Fruit fly (Drosophila melanogaster) whole organism, embryonic: ENCODE results near the gene eloF.
A peak's percentile ranks its signal among the peaks of the same experiment; 100 is the strongest.

ENCODE experiments used
- Bdp1 ChIP-seq: fragments of 200-800 bp; sonication (Bioruptor generic); optimal IDR thresholded peaks from 3 replicates; lab custom pipeline; 2016; ENCODE audit warnings: missing biosample characterization, missing genetic modification characterization
- BtbVII ChIP-seq: fragments of 200-800 bp; sonication (Bioruptor generic); optimal IDR thresholded peaks from 3 replicates; lab custom pipeline; 2017; ENCODE audit warnings: missing biosample characterization, mild to moderate bottlenecking, missing genetic modification characterization
- CG10431 ChIP-seq: fragments of 200-800 bp; sonication (Bioruptor generic); optimal IDR thresholded peaks from 3 replicates; lab custom pipeline; 2018; ENCODE audit warnings: missing biosample characterization, mild to moderate bottlenecking, missing genetic modification characterization
- CG10543 ChIP-seq: fragments of 200-800 bp; sonication (Bioruptor generic); optimal IDR thresholded peaks from 3 replicates; lab custom pipeline; 2017; ENCODE audit warnings: missing biosample characterization, mild to moderate bottlenecking, missing genetic modification characterization, moderate library complexity
- CG10565 ChIP-seq: fragments of 200-800 bp; sonication (Bioruptor generic); optimal IDR thresholded peaks from 3 replicates; lab custom pipeline; 2016; ENCODE audit warnings: missing biosample characterization, mild to moderate bottlenecking, missing genetic modification characterization
- CG10959 ChIP-seq: fragments of 200-800 bp; sonication (Bioruptor generic); IDR thresholded peaks from 2 replicates; pipeline ENCODE4 v1.3.6; 2022; ENCODE audit warnings: missing biosample characterization, missing genetic modification characterization
- CG1647 ChIP-seq: fragments of 200-800 bp; sonication (Bioruptor generic); optimal IDR thresholded peaks from 3 replicates; lab custom pipeline; 2016; ENCODE audit warnings: missing biosample characterization, missing genetic modification characterization
- CG17186 ChIP-seq: fragments of 200-800 bp; sonication (Bioruptor generic); optimal IDR thresholded peaks from 3 replicates; lab custom pipeline; 2017; ENCODE audit warnings: missing biosample characterization, missing genetic modification reagents, missing genetic modification characterization
- CG2712 ChIP-seq: fragments of 200-800 bp; optimal IDR thresholded peaks from 3 replicates; lab custom pipeline; 2019; ENCODE audit warnings: missing biosample characterization, mild to moderate bottlenecking, missing genetic modification characterization, moderate library complexity
- CG31441 ChIP-seq: fragments of 200-800 bp; sonication (Bioruptor generic); IDR thresholded peaks from 2 replicates; pipeline ENCODE4 v1.3.6; 2022; ENCODE audit warnings: missing biosample characterization, missing genetic modification characterization
- CG32532 ChIP-seq: fragments of 200-800 bp; sonication (Bioruptor generic); IDR thresholded peaks from 2 replicates; pipeline ENCODE4 v1.3.6; 2022; ENCODE audit warnings: missing biosample characterization, missing genetic modification characterization
- CG33213 ChIP-seq: fragments of 200-800 bp; sonication (Bioruptor generic); optimal IDR thresholded peaks from 3 replicates; lab custom pipeline; 2016; ENCODE audit warnings: missing biosample characterization, missing genetic modification characterization
- CG3407 ChIP-seq: fragments of 200-800 bp; sonication (Bioruptor generic); optimal IDR thresholded peaks from 2 replicates; lab custom pipeline; 2018; ENCODE audit warnings: missing biosample characterization, mild to moderate bottlenecking, missing genetic modification characterization
- CG4328 ChIP-seq: fragments of 200-800 bp; sonication (Bioruptor generic); optimal IDR thresholded peaks from 3 replicates; lab custom pipeline; 2017; ENCODE audit warnings: missing biosample characterization, missing genetic modification reagents, missing genetic modification characterization
- CG5245 ChIP-seq: fragments of 200-800 bp; sonication (Bioruptor generic); optimal IDR thresholded peaks from 3 replicates; lab custom pipeline; 2016; ENCODE audit warnings: missing biosample characterization, missing genetic modification characterization
- CG6175 ChIP-seq: fragments of 200-800 bp; sonication (Bioruptor generic); IDR thresholded peaks from 3 replicates; pipeline ENCODE4 v1.3.6; 2022; ENCODE audit warnings: missing biosample characterization, missing genetic modification characterization
- CG6272 ChIP-seq: fragments of 200-800 bp; sonication (Bioruptor generic); IDR thresholded peaks from 2 replicates; pipeline ENCODE4 v1.3.6; 2022; ENCODE audit warnings: missing biosample characterization, missing genetic modification characterization
- CG8290 ChIP-seq, 3 experiments: fragments of 200-800 bp; sonication (Bioruptor generic); optimal IDR thresholded peaks; 2 replicates each; lab custom pipeline; 2016 to 2019; ENCODE audit warnings: missing biosample characterization in 3 of 3, missing genetic modification characterization in 3 of 3, mild to moderate bottlenecking in 2 of 3, moderate library complexity in 1 of 3
- CG9876 ChIP-seq: fragments of 200-800 bp; sonication (Bioruptor generic); optimal IDR thresholded peaks from 2 replicates; lab custom pipeline; 2016; ENCODE audit warnings: missing biosample characterization, missing genetic modification characterization
- CkIIα-i1 ChIP-seq: fragments of 200-800 bp; sonication (Bioruptor generic); IDR thresholded peaks from 2 replicates; pipeline ENCODE4 v1.3.6; 2022; ENCODE audit warnings: missing biosample characterization, missing genetic modification characterization
- D ChIP-seq, 2 experiments: fragments of 200-800 bp in 1 of 2; fragments of >200 bp in 1 of 2; sonication (Bioruptor generic) in 1 of 2; optimal IDR thresholded peaks; 2 replicates in 1 of 2; 3 replicates in 1 of 2; lab custom pipeline; 2017; ENCODE audit warnings: mild to moderate bottlenecking in 1 of 2, missing biosample characterization in 1 of 2, missing genetic modification characterization in 1 of 2, missing genetic modification reagents in 1 of 2
- Dll ChIP-seq: fragments of 200-800 bp; sonication (Bioruptor generic); IDR thresholded peaks from 4 replicates; pipeline ENCODE4 v1.3.6; 2022; ENCODE audit warnings: missing biosample characterization, missing genetic modification characterization; ENCODE audit not compliant: partially characterized antibody
- Elba2 ChIP-seq: fragments of 200-800 bp; sonication (Bioruptor generic); optimal IDR thresholded peaks from 3 replicates; lab custom pipeline; 2016; ENCODE audit warnings: missing biosample characterization, missing genetic modification characterization
- Ets65A ChIP-seq: fragments of 200-800 bp; sonication (Bioruptor generic); peaks from one replicate; lab custom pipeline; 2016; ENCODE audit warnings: missing biosample characterization, missing genetic modification characterization
- GATAe ChIP-seq: fragments of 200-800 bp; sonication (Bioruptor generic); conservative IDR thresholded peaks from 2 replicates; pipeline ENCODE4 v1.3.6; 2022; ENCODE audit warnings: missing biosample characterization, missing genetic modification characterization
- HLH54F ChIP-seq: fragments of 200-800 bp; sonication (Bioruptor generic); optimal IDR thresholded peaks from 3 replicates; lab custom pipeline; 2016; ENCODE audit warnings: missing biosample characterization, missing genetic modification characterization
- Hr78 ChIP-seq, 2 experiments: fragments of 200-800 bp in 1 of 2; fragments of >200 bp in 1 of 2; sonication (Bioruptor generic) in 1 of 2; optimal IDR thresholded peaks; 2 replicates each; lab custom pipeline; 2017 to 2019; ENCODE audit warnings: missing biosample characterization in 2 of 2, missing genetic modification characterization in 2 of 2, mild to moderate bottlenecking in 1 of 2, moderate library complexity in 1 of 2
- Nf-YC ChIP-seq: fragments of 200-800 bp; optimal IDR thresholded peaks from 3 replicates; lab custom pipeline; 2019; ENCODE audit warnings: missing biosample characterization, mild to moderate bottlenecking, missing genetic modification characterization, moderate library complexity
- Oli ChIP-seq: fragments of 200-800 bp; sonication (Bioruptor generic); optimal IDR thresholded peaks from 2 replicates; lab custom pipeline; 2018; ENCODE audit warnings: missing biosample characterization, mild to moderate bottlenecking, missing genetic modification characterization, moderate library complexity
- Optix ChIP-seq: fragments of 200-800 bp; sonication (Bioruptor generic); IDR thresholded peaks from 3 replicates; pipeline ENCODE4 v1.3.6; 2022; ENCODE audit warnings: missing biosample characterization, missing genetic modification characterization
- Usf ChIP-seq: fragments of 200-800 bp; sonication (Bioruptor generic); optimal IDR thresholded peaks from 2 replicates; lab custom pipeline; 2017; ENCODE audit warnings: missing genotype, missing biosample characterization, missing genetic modification characterization
- Xrp1 ChIP-seq: fragments of 200-800 bp; sonication (Bioruptor generic); IDR thresholded peaks from 2 replicates; pipeline ENCODE4 v1.3.6; 2022; ENCODE audit warnings: missing biosample characterization, missing genetic modification characterization
- ab ChIP-seq: fragments of 200-800 bp; sonication (Bioruptor generic); optimal IDR thresholded peaks from 2 replicates; lab custom pipeline; 2016; ENCODE audit warnings: missing biosample characterization, missing genetic modification characterization
- ase ChIP-seq: fragments of 200-800 bp; sonication (Bioruptor generic); IDR thresholded peaks from 3 replicates; pipeline ENCODE4 v1.3.6; 2022; ENCODE audit warnings: missing biosample characterization, missing genetic modification characterization
- bcd ChIP-seq: fragments of 200-800 bp; sonication (Bioruptor generic); optimal IDR thresholded peaks from 2 replicates; lab custom pipeline; 2017; ENCODE audit warnings: missing biosample characterization, mild to moderate bottlenecking, missing genetic modification characterization
- chif ChIP-seq, 2 experiments: fragments of 200-800 bp; sonication (Bioruptor generic); optimal IDR thresholded peaks; 3 replicates each; lab custom pipeline; 2016; ENCODE audit warnings: missing biosample characterization in 2 of 2, missing genetic modification characterization in 2 of 2
- fd102C ChIP-seq: fragments of 200-800 bp; sonication (Bioruptor generic); optimal IDR thresholded peaks from 2 replicates; lab custom pipeline; 2018; ENCODE audit warnings: missing biosample characterization, mild to moderate bottlenecking, missing genetic modification characterization, moderate library complexity
- fd96Cb ChIP-seq: fragments of 200-800 bp; sonication (Bioruptor generic); optimal IDR thresholded peaks from 2 replicates; lab custom pipeline; 2018; ENCODE audit warnings: missing biosample characterization, mild to moderate bottlenecking, missing genetic modification characterization, moderate library complexity
- gfzf ChIP-seq: fragments of 200-800 bp; sonication (Bioruptor generic); optimal IDR thresholded peaks from 2 replicates; lab custom pipeline; 2016; ENCODE audit warnings: missing biosample characterization, mild to moderate bottlenecking, missing genetic modification characterization, moderate library complexity
- jigr1 ChIP-seq: fragments of 200-800 bp; sonication (Bioruptor generic); IDR thresholded peaks from 3 replicates; pipeline ENCODE4 v1.3.6; 2022; ENCODE audit warnings: missing biosample characterization, missing genetic modification characterization
- prd ChIP-seq, 3 experiments: fragments of >200 bp in 2 of 3; fragments of 200-800 bp in 1 of 3; sonication (Bioruptor generic) in 1 of 3; optimal IDR thresholded peaks in 2 of 3; IDR thresholded peaks in 1 of 3; 2 replicates in 2 of 3; 3 replicates in 1 of 3; pipeline versions ENCODE4 v1.3.6 to Lab custom; 2017 to 2022; ENCODE audit warnings: missing biosample characterization in 1 of 3, missing genetic modification characterization in 1 of 3
- psq ChIP-seq: fragments of 200-800 bp; sonication (Bioruptor generic); optimal IDR thresholded peaks from 2 replicates; lab custom pipeline; 2017; ENCODE audit warnings: missing biosample characterization, missing genetic modification characterization
- pum ChIP-seq: fragments of 200-800 bp; sonication (Bioruptor generic); optimal IDR thresholded peaks from 2 replicates; lab custom pipeline; 2016; ENCODE audit warnings: missing biosample characterization, missing genetic modification characterization
- salm ChIP-seq: fragments of 200-800 bp; sonication (Bioruptor generic); optimal IDR thresholded peaks from 2 replicates; lab custom pipeline; 2018; ENCODE audit warnings: missing biosample characterization, mild to moderate bottlenecking, missing genetic modification characterization
- sd ChIP-seq: fragments of 200-800 bp; sonication (Bioruptor generic); optimal IDR thresholded peaks from 3 replicates; lab custom pipeline; 2018; ENCODE audit warnings: missing biosample characterization, mild to moderate bottlenecking, missing genetic modification characterization, moderate library complexity
- sima ChIP-seq: fragments of 200-800 bp; sonication (Bioruptor generic); optimal IDR thresholded peaks from 2 replicates; lab custom pipeline; 2016; ENCODE audit warnings: missing biosample characterization, missing genetic modification characterization
- sug ChIP-seq: fragments of 200-800 bp; optimal IDR thresholded peaks from 2 replicates; lab custom pipeline; 2019; ENCODE audit warnings: missing biosample characterization, mild to moderate bottlenecking, missing genetic modification characterization, moderate library complexity
- wdn ChIP-seq: fragments of 200-800 bp; sonication (Bioruptor generic); IDR thresholded peaks from 2 replicates; pipeline ENCODE4 v1.3.6; 2022; ENCODE audit warnings: missing biosample characterization, missing genetic modification characterization
- wor ChIP-seq: fragments of 200-800 bp; sonication (Bioruptor generic); IDR thresholded peaks from 2 replicates; pipeline ENCODE4 v1.3.6; 2022; ENCODE audit warnings: missing biosample characterization, missing genetic modification characterization

The eloF gene

DNA sequence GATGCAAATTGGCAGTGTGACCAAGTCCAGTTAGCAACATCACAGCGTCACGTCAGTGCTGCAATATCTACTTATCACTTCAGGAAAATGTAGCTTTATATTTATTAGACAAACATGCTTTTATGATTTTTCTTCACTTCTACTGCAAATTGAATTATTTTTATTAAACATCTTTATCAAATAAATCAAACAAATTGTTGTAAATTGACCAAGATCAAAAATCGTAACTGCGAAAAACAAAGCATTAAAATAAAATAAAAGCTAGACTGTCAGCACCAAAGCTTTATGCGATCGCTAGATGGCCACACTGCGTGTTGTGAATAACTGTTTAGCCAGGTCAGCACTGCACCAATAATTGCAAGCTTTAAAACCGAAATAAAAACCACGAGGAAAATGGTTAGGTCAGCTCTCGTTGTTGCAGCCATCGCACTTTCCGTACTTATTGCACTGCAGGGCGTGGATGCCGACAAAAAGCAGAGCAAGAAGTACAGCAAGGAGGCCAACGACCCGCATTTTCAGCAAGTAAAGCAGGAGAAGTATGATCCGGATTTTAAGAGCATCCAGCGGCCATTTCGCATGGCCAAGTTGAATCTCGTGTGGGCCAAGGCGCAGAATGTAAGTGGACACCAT, 22.7 kb upstream of the eloF start, which contains the start of the genes CG12945 and CG8507 (continued):
- TF ChIP-seq CG6175 (GFP tag; lab: Robert Waterston, UW) (no peak), CG6272 (GFP tag; lab: Robert Waterston, UW) (no peak), fd102C (no peak), ase (GFP tag; lab: Robert Waterston, UW) (no peak), CG1647 (no peak), prd (optimal IDR thresholded peaks at IDR 0.05; lab: Kevin White, UChicago) (no peak), prd (GFP tag; IDR thresholded peaks at IDR 0.05; lab: Robert Waterston, UW) (peak; percentile 54; the same call in 1 of the 3 replicates), Bdp1 (GFP tag; lab: Kevin White, UChicago) (peak; percentile 14), D (optimal IDR thresholded peaks at IDR 0.05; lab: Kevin White, UChicago) (no peak), D (GFP tag; optimal IDR thresholded peaks at IDR 0.05; lab: Kevin White, UChicago) (no peak), psq (GFP tag; lab: Kevin White, UChicago) (no peak), CG4328 (GFP tag; lab: Kevin White, UChicago) (no peak), Elba2 (GFP tag; lab: Kevin White, UChicago) (peak; percentile 37), CG10543 (GFP tag; lab: Kevin White, UChicago) (no peak), CG33213 (GFP tag; lab: Kevin White, UChicago) (no peak), sd (tag; lab: Kevin White, UChicago) (no peak), sug (tag; lab: Kevin White, UChicago) (peak; percentile 71), CG32532 (no peak; the same call in 1 of the 2 replicates), Oli (tag; lab: Kevin White, UChicago) (peak; percentile 13), Usf (GFP tag; lab: Kevin White, UChicago) (no peak), CG10565 (no peak), gfzf (GFP tag; lab: Kevin White, UChicago) (peak; percentile 79), GATAe (GFP tag; lab: Robert Waterston, UW) (no peak), wor (GFP tag; lab: Robert Waterston, UW) (no peak), Dll (GFP tag; lab: Robert Waterston, UW) (0 out of 4 replicates have a peak, but pooled peaks have one; percentile 37), CG9876 (GFP tag; lab: Kevin White, UChicago) (no peak), CG8290 (GFP tag; optimal IDR thresholded peaks at IDR 0.05; lab: Kevin White, UChicago) (peak; percentile 45), CG8290 (tag; optimal IDR thresholded peaks at IDR 0.05; lab: Kevin White, UChicago) (no peak), salm (tag; lab: Kevin White, UChicago) (no peak), Xrp1 (peak; percentile 26; the same call in 1 of the 2 replicates), ab (GFP tag; lab: Kevin White, UChicago) (no peak), sima (no peak), CkIIα-i1 (no peak), jigr1 (GFP tag; lab: Robert Waterston, UW) (no peak), fd96Cb (tag; lab: Kevin White, UChicago) (no peak), CG10959 (GFP tag; lab: Robert Waterston, UW) (no peak), Hr78 (GFP tag; optimal IDR thresholded peaks at IDR 0.05; lab: Kevin White, UChicago) (no peak), bcd (peak; percentile 60), HLH54F (GFP tag; lab: Kevin White, UChicago) (peak; percentile 33), Nf-YC (tag; lab: Kevin White, UChicago) (no peak), CG31441 (GFP tag; lab: Robert Waterston, UW) (no peak), wdn (no peak), BtbVII (no peak), CG5245 (GFP tag; lab: Kevin White, UChicago) (peak; percentile 2), CG2712 (tag; lab: Kevin White, UChicago) (peak; percentile 47), Optix (GFP tag; lab: Robert Waterston, UW) (no peak), chif (GFP tag; optimal IDR thresholded peaks at IDR 0.05; lab: Kevin White, UChicago) (peak in 1 of 2 experiments; percentile 37), CG17186 (GFP tag; lab: Kevin White, UChicago) (no peak), CG3407 (GFP tag; lab: Kevin White, UChicago) (no peak), CG10431 (no peak), Ets65A (GFP tag; lab: Kevin White, UChicago) (peak; percentile 91), pum (peak; percentile 15)
